Worm (Caenorhabditis elegans) whole organism, L2 larva: Measurements from ENCODE around the gene twk-9.
"Not testable (repeated sequence)": the region's sequence is repeated elsewhere in the genome, so short reads cannot be mapped to it uniquely, and the experiment has no call there.

Experiments used
- C34F6.9 ChIP-seq: fragments of 150-350 bp; optimal IDR thresholded peaks from 2 replicates; lab custom pipeline; 2014; ENCODE audit warnings: missing biosample characterization, missing genetic modification characterization
- F13H6.1 ChIP-seq: sonication (generic microtip); optimal IDR thresholded peaks from 2 replicates; lab custom pipeline; 2016; ENCODE audit warnings: missing genetic modification characterization, missing compliant biosample characterization
- ZK546.5 ChIP-seq: sonication (generic microtip); optimal IDR thresholded peaks from 2 replicates; lab custom pipeline; 2017; ENCODE audit warnings: missing biosample characterization, missing genetic modification characterization
- alr-1 ChIP-seq: fragments of 150-350 bp; optimal IDR thresholded peaks from 2 replicates; lab custom pipeline; 2014; ENCODE audit warnings: missing biosample characterization, missing genetic modification characterization
- aly-2 ChIP-seq: fragments of 150-350 bp; optimal IDR thresholded peaks from 2 replicates; lab custom pipeline; 2014; ENCODE audit warnings: missing biosample characterization, missing genetic modification characterization
- blmp-1 ChIP-seq: sonication (generic microtip); optimal IDR thresholded peaks from 2 replicates; lab custom pipeline; 2017; ENCODE audit warnings: missing genetic modification characterization, mild to moderate bottlenecking, missing compliant biosample characterization, antibody characterized with exemption, moderate library complexity; ENCODE audit not compliant: insufficient read depth
- ceh-16 ChIP-seq: fragments of 150-350 bp; optimal IDR thresholded peaks from 2 replicates; lab custom pipeline; 2014; ENCODE audit warnings: missing biosample characterization, missing genetic modification characterization
- ceh-82 ChIP-seq: fragments of 150-350 bp; optimal IDR thresholded peaks from 2 replicates; lab custom pipeline; 2014; ENCODE audit warnings: missing biosample characterization, missing genetic modification characterization
- crh-2 ChIP-seq: sonication (generic microtip); optimal IDR thresholded peaks from 2 replicates; lab custom pipeline; 2017; ENCODE audit warnings: missing biosample characterization, missing genetic modification characterization
- egl-27 ChIP-seq: sonication (generic microtip); optimal IDR thresholded peaks from 3 replicates; lab custom pipeline; 2017; ENCODE audit warnings: missing biosample characterization, missing genetic modification reagents, missing genetic modification characterization
- elt-1 ChIP-seq: fragments of 150-350 bp; optimal IDR thresholded peaks from 2 replicates; lab custom pipeline; 2014; ENCODE audit warnings: missing biosample characterization, missing genetic modification characterization
- elt-3 ChIP-seq: sonication (generic microtip); optimal IDR thresholded peaks from 2 replicates; lab custom pipeline; 2017; ENCODE audit warnings: missing biosample characterization, missing genetic modification characterization
- fos-1 ChIP-seq: fragments of 150-350 bp; optimal IDR thresholded peaks from 2 replicates; lab custom pipeline; 2014; ENCODE audit warnings: missing biosample characterization, missing genetic modification characterization
- gmeb-1 ChIP-seq: fragments of 150-350 bp; optimal IDR thresholded peaks from 2 replicates; lab custom pipeline; 2014; ENCODE audit warnings: missing biosample characterization, missing genetic modification characterization
- lin-13 ChIP-seq: fragments of 150-350 bp; optimal IDR thresholded peaks from 2 replicates; lab custom pipeline; 2014; ENCODE audit warnings: missing biosample characterization, missing genetic modification reagents, missing genetic modification characterization
- lsy-2 ChIP-seq, 2 experiments: fragments of 150-350 bp in 1 of 2; sonication (generic microtip) in 1 of 2; optimal IDR thresholded peaks; 2 replicates each; lab custom pipeline; 2014 to 2017; ENCODE audit warnings: missing biosample characterization in 2 of 2, missing genetic modification characterization in 2 of 2
- nhr-10 ChIP-seq: sonication (generic microtip); optimal IDR thresholded peaks from 2 replicates; lab custom pipeline; 2017; ENCODE audit warnings: missing biosample characterization, missing genetic modification characterization
- nhr-11 ChIP-seq: fragments of 150-350 bp; optimal IDR thresholded peaks from 2 replicates; lab custom pipeline; 2014; ENCODE audit warnings: missing biosample characterization, missing genetic modification characterization
- nhr-12 ChIP-seq: fragments of 150-350 bp; optimal IDR thresholded peaks from 2 replicates; lab custom pipeline; 2014; ENCODE audit warnings: missing biosample characterization, missing genetic modification characterization
- nhr-129 ChIP-seq: fragments of 150-350 bp; optimal IDR thresholded peaks from 2 replicates; lab custom pipeline; 2014; ENCODE audit warnings: missing biosample characterization, missing genetic modification characterization
- nhr-21 ChIP-seq: fragments of 150-350 bp; optimal IDR thresholded peaks from 2 replicates; lab custom pipeline; 2014; ENCODE audit warnings: missing biosample characterization, missing genetic modification characterization
- nhr-23 ChIP-seq: fragments of 150-350 bp; optimal IDR thresholded peaks from 2 replicates; lab custom pipeline; 2014; ENCODE audit warnings: missing biosample characterization, missing genetic modification reagents, missing genetic modification characterization
- nhr-25 ChIP-seq: fragments of 150-350 bp; sonication (generic microtip); optimal IDR thresholded peaks from 3 replicates; lab custom pipeline; 2014; ENCODE audit warnings: missing biosample characterization, missing genetic modification characterization
- nhr-6 ChIP-seq: fragments of 150-350 bp; optimal IDR thresholded peaks from 2 replicates; lab custom pipeline; 2014; ENCODE audit warnings: missing biosample characterization, missing genetic modification characterization
- nhr-77 ChIP-seq: fragments of 150-350 bp; optimal IDR thresholded peaks from 2 replicates; lab custom pipeline; 2014; ENCODE audit warnings: missing biosample characterization, missing genetic modification characterization
- peb-1 ChIP-seq: fragments of 150-350 bp; optimal IDR thresholded peaks from 2 replicates; lab custom pipeline; 2014; ENCODE audit warnings: missing biosample characterization, missing genetic modification characterization
- sem-4 ChIP-seq: fragments of 150-350 bp; optimal IDR thresholded peaks from 2 replicates; lab custom pipeline; 2014; ENCODE audit warnings: missing biosample characterization, missing genetic modification reagents, missing genetic modification characterization
- sma-3 ChIP-seq: sonication (generic microtip); optimal IDR thresholded peaks from 2 replicates; lab custom pipeline; 2016; ENCODE audit warnings: missing genetic modification reagents, missing genetic modification characterization, missing compliant biosample characterization
- sma-9 ChIP-seq, 2 experiments: fragments of 150-350 bp in 1 of 2; sonication (generic microtip) in 1 of 2; optimal IDR thresholded peaks; 2 replicates each; lab custom pipeline; 2014 to 2016; ENCODE audit warnings: missing genetic modification characterization in 2 of 2, mild to moderate bottlenecking in 1 of 2, missing biosample characterization in 1 of 2, missing compliant biosample characterization in 1 of 2, missing genetic modification reagents in 1 of 2, moderate library complexity in 1 of 2
- snpc-4 ChIP-seq: fragments of 150-350 bp; optimal IDR thresholded peaks from 2 replicates; lab custom pipeline; 2014; ENCODE audit warnings: missing biosample characterization, missing genetic modification characterization
- unc-39 ChIP-seq: fragments of 150-350 bp; optimal IDR thresholded peaks from 2 replicates; lab custom pipeline; 2014; ENCODE audit warnings: missing biosample characterization, missing genetic modification characterization
- unc-55 ChIP-seq: fragments of 150-350 bp; sonication (generic microtip); optimal IDR thresholded peaks from 3 replicates; lab custom pipeline; 2014; ENCODE audit warnings: missing biosample characterization, missing genetic modification reagents, missing genetic modification characterization
- unc-62 ChIP-seq: fragments of 150-350 bp; optimal IDR thresholded peaks from 2 replicates; lab custom pipeline; 2014; ENCODE audit warnings: missing biosample characterization, missing genetic modification reagents, missing genetic modification characterization
- zag-1 ChIP-seq: fragments of 150-350 bp; optimal IDR thresholded peaks from 2 replicates; lab custom pipeline; 2014; ENCODE audit warnings: missing biosample characterization, missing genetic modification characterization
- ztf-1 ChIP-seq: fragments of 200-800 bp; sonication (Bioruptor generic); conservative IDR thresholded peaks from 2 replicates; pipeline ENCODE4 v1.3.6; 2022; ENCODE audit warnings: missing genetic modification characterization, missing compliant biosample characterization
- ztf-4 ChIP-seq: fragments of 150-350 bp; optimal IDR thresholded peaks from 2 replicates; lab custom pipeline; 2014; ENCODE audit warnings: missing biosample characterization, missing genetic modification characterization

The twk-9 gene

ce11 chrIV:9683433-9683832, 9.5 kb upstream of the twk-9 start, which contains the start of the genes htas-1 and ZK1251.3:
Gene htas-1, minus strand, starts transcription at chrIV:9683533.
Gene ZK1251.3, plus strand, starts transcription at chrIV:9683658.
- TF ChIP-seq nhr-6 (tag; lab: Kevin White, UChicago) = no peak
- no peak for TF ChIP-seq egl-27 (tag; lab: Kevin White, UChicago)
- TF ChIP-seq F13H6.1 (tag; lab: Kevin White, UChicago) = no peak
- no peak for TF ChIP-seq nhr-129
- no peak for TF ChIP-seq unc-39
- TF ChIP-seq nhr-23 (tag; lab: Kevin White, UChicago) = no peak
- TF ChIP-seq unc-62 (GFP tag; lab: Kevin White, UChicago) = no peak
- TF ChIP-seq blmp-1 (tag; lab: Kevin White, UChicago) = no peak
- no peak for TF ChIP-seq ZK546.5
- TF ChIP-seq sma-9 (GFP tag; optimal IDR thresholded peaks at IDR 0.05; lab: Kevin White, UChicago) = no peak
- no peak for TF ChIP-seq sma-9 (tag; optimal IDR thresholded peaks at IDR 0.05; lab: Kevin White, UChicago)
- TF ChIP-seq fos-1 (tag; lab: Kevin White, UChicago) = no peak
- TF ChIP-seq ceh-82 (tag; lab: Kevin White, UChicago) = no peak

ce11 chrIV:9688715-9689114, 4.3 kb upstream of the twk-9 start, which contains the start of gene msp-76:
Gene msp-76, plus strand, starts transcription at chrIV:9689015.
- TF ChIP-seq peb-1 (tag; lab: Kevin White, UChicago); lin-13 (GFP tag; lab: Kevin White, UChicago); nhr-6 (tag; lab: Kevin White, UChicago): not testable (repeated sequence)

- TF ChIP-seq ztf-1 (GFP tag; lab: Robert Waterston, UW) = no peak
- TF ChIP-seq nhr-12 = no peak
- TF ChIP-seq sem-4 (tag; lab: Kevin White, UChicago) = no peak
- no peak for TF ChIP-seq nhr-21
- no peak for TF ChIP-seq nhr-11 (tag; lab: Kevin White, UChicago)
- no peak for TF ChIP-seq snpc-4
- TF ChIP-seq zag-1 = no peak
- no peak for TF ChIP-seq sma-3 (GFP tag; lab: Kevin White, UChicago)
- no peak for TF ChIP-seq unc-55
- no peak for TF ChIP-seq nhr-25 (tag; lab: Kevin White, UChicago)
- no peak for TF ChIP-seq elt-3 (tag; lab: Kevin White, UChicago)
- no peak for TF ChIP-seq lsy-2 (tag; optimal IDR thresholded peaks at IDR 0.05; lab: Kevin White, UChicago)
- no peak for TF ChIP-seq ztf-4 (tag; lab: Kevin White, UChicago)
- TF ChIP-seq nhr-10 = no peak
- no peak for TF ChIP-seq fos-1 (tag; lab: Kevin White, UChicago)
- TF ChIP-seq elt-1 (tag; lab: Kevin White, UChicago) = no peak
Measured at ce11 chrIV:9690644-9691043, 2.3 kb upstream of the twk-9 start, which contains the start of gene sdz-36. Gene sdz-36, plus strand, starts transcription at chrIV:9690944.

ce11 chrIV:9696513-9696912, 3.5 kb downstream of the twk-9 start:
- no peak for TF ChIP-seq ceh-16
- no peak for TF ChIP-seq elt-3 (tag; lab: Kevin White, UChicago)
- no peak for TF ChIP-seq ztf-1 (GFP tag; lab: Robert Waterston, UW)
- TF ChIP-seq sem-4 (tag; lab: Kevin White, UChicago) = no peak
- TF ChIP-seq ZK546.5 = no peak
- no peak for TF ChIP-seq snpc-4
- no peak for TF ChIP-seq ceh-82 (tag; lab: Kevin White, UChicago)

- no peak for TF ChIP-seq ZK546.5
- TF ChIP-seq nhr-21 = no peak
- TF ChIP-seq sma-3 (GFP tag; lab: Kevin White, UChicago) = no peak
- no peak for TF ChIP-seq unc-62 (GFP tag; lab: Kevin White, UChicago)
- no peak for TF ChIP-seq aly-2 (tag; lab: Kevin White, UChicago)
- no peak for TF ChIP-seq lsy-2 (tag; optimal IDR thresholded peaks at IDR 0.05; lab: Kevin White, UChicago)
- TF ChIP-seq gmeb-1 (tag; lab: Kevin White, UChicago) = no peak
- no peak for TF ChIP-seq nhr-6 (tag; lab: Kevin White, UChicago)
- no peak for TF ChIP-seq alr-1 (tag; lab: Kevin White, UChicago)
- no peak for TF ChIP-seq unc-39
- TF ChIP-seq ceh-82 (tag; lab: Kevin White, UChicago) = no peak
- no peak for TF ChIP-seq nhr-23 (tag; lab: Kevin White, UChicago)
- no peak for TF ChIP-seq crh-2 (tag; lab: Kevin White, UChicago)
- no peak for TF ChIP-seq nhr-129
- TF ChIP-seq C34F6.9 (tag; lab: Kevin White, UChicago) = no peak
- TF ChIP-seq sma-9 (GFP tag; optimal IDR thresholded peaks at IDR 0.05; lab: Kevin White, UChicago) = no peak
- TF ChIP-seq sma-9 (tag; optimal IDR thresholded peaks at IDR 0.05; lab: Kevin White, UChicago) = no peak
- no peak for TF ChIP-seq zag-1
- TF ChIP-seq nhr-77 (tag; lab: Kevin White, UChicago) = no peak
Measured at ce11 chrIV:9697869-9698268, 4.9 kb downstream of the twk-9 start.
